Worm (Caenorhabditis elegans): ENCODE results near the gene Y73B6BL.44.

The Y73B6BL.44 gene

ce11 chrIV:6528202-6528601 is 34.8 kb downstream of the Y73B6BL.44 start:
- no peak for TF ChIP-seq mml-1 (tag; optimal IDR thresholded peaks at IDR 0.05)

ce11 chrIV:6529832-6530231 is 36.4 kb downstream of the Y73B6BL.44 start:
- TF ChIP-seq sea-2 (GFP tag; optimal IDR thresholded peaks at IDR 0.05) (no peak), snpc-4 (tag; optimal IDR thresholded peaks at IDR 0.05) (no peak), ZK546.5 (tag; optimal IDR thresholded peaks at IDR 0.05) (no peak), lsy-12 (tag; optimal IDR thresholded peaks at IDR 0.05) (no peak)

ce11 chrIV:6531450-6531849 is 38.1 kb downstream of the Y73B6BL.44 start, which contains the start of gene C01G5.4:
Gene C01G5.4, plus strand, starts transcription at chrIV:6531750.
- no peak for TF ChIP-seq fkh-2 (tag; optimal IDR thresholded peaks at IDR 0.05)
- no peak for TF ChIP-seq ztf-11 (tag; optimal IDR thresholded peaks at IDR 0.05)
- no peak for TF ChIP-seq fkh-10 (GFP tag; optimal IDR thresholded peaks at IDR 0.05)
- TF ChIP-seq hmg-11 (tag; optimal IDR thresholded peaks at IDR 0.05), result no peak
- TF ChIP-seq nhr-11 (tag; optimal IDR thresholded peaks at IDR 0.05), result no peak
- no peak for TF ChIP-seq lsy-12 (tag; optimal IDR thresholded peaks at IDR 0.05)
- TF ChIP-seq mdl-1 (tag; optimal IDR thresholded peaks at IDR 0.05), result no peak
- no peak for TF ChIP-seq unc-62 (GFP tag; optimal IDR thresholded peaks at IDR 0.05)
- no peak for TF ChIP-seq elt-2 (tag; optimal IDR thresholded peaks at IDR 0.05)
- no peak for TF ChIP-seq nhr-12 (tag; optimal IDR thresholded peaks at IDR 0.05)

ce11 chrIV:6535908-6536307 is 42.5 kb downstream of the Y73B6BL.44 start, which contains the start of gene C01G5.3:
Gene C01G5.3, plus strand, starts transcription at chrIV:6536208.
- TF ChIP-seq nhr-28 (tag; optimal IDR thresholded peaks at IDR 0.05) (no peak), lsy-12 (tag; optimal IDR thresholded peaks at IDR 0.05) (no peak), nhr-23 (tag; optimal IDR thresholded peaks at IDR 0.05) (no peak), skn-1 (tag; optimal IDR thresholded peaks at IDR 0.05) (no peak), ztf-11 (tag; optimal IDR thresholded peaks at IDR 0.05) (no peak), unc-62 (GFP tag; optimal IDR thresholded peaks at IDR 0.05) (no peak), nhr-25 (tag; optimal IDR thresholded peaks at IDR 0.05) (no peak), ZK546.5 (tag; optimal IDR thresholded peaks at IDR 0.05) (no peak)

ce11 chrIV:6541435-6541834 is 48.0 kb downstream of the Y73B6BL.44 start, which contains the start of gene C01G5.25:
Gene C01G5.25, plus strand, starts transcription at chrIV:6541684.
- no peak for TF ChIP-seq fkh-2 (tag; optimal IDR thresholded peaks at IDR 0.05)
- peak; percentile 51 for TF ChIP-seq lin-39 (tag; optimal IDR thresholded peaks at IDR 0.05)

ce11 chrIV:6542962-6543361 is 49.6 kb downstream of the Y73B6BL.44 start:
- TF ChIP-seq nhr-237 (tag; optimal IDR thresholded peaks at IDR 0.05) (no peak), zag-1 (tag; optimal IDR thresholded peaks at IDR 0.05) (no peak), ceh-28 (tag; optimal IDR thresholded peaks at IDR 0.05) (no peak), ceh-16 (tag; optimal IDR thresholded peaks at IDR 0.05) (no peak), aly-2 (tag; optimal IDR thresholded peaks at IDR 0.05) (no peak), snpc-4 (tag; optimal IDR thresholded peaks at IDR 0.05) (no peak), mdl-1 (tag; optimal IDR thresholded peaks at IDR 0.05) (no peak), pha-4 (tag; optimal IDR thresholded peaks at IDR 0.05) (no peak), nhr-12 (tag; optimal IDR thresholded peaks at IDR 0.05) (no peak), nfya-1 (tag; optimal IDR thresholded peaks at IDR 0.05; ENCODE audit: insufficient read depth) (no peak), daf-12 (tag; optimal IDR thresholded peaks at IDR 0.05) (no peak), egl-5 (tag; optimal IDR thresholded peaks at IDR 0.05) (no peak), fos-1 (tag; optimal IDR thresholded peaks at IDR 0.05) (no peak)
